Worm (Caenorhabditis elegans) whole organism, L4 larva: Measurements from ENCODE around the gene srx-46.

Experiments used
- D1046.2 ChIP-seq: fragments of 200-800 bp; sonication (Bioruptor generic); IDR thresholded peaks from 2 replicates; pipeline ENCODE4 v1.3.6; 2022; ENCODE audit warnings: missing genetic modification characterization, missing compliant biosample characterization
- F10B5.3 ChIP-seq: sonication (generic microtip); optimal IDR thresholded peaks from 2 replicates; lab custom pipeline; 2016; ENCODE audit warnings: mild to moderate bottlenecking, missing genetic modification characterization, missing compliant biosample characterization
- F26F4.8 ChIP-seq: fragments of 200-800 bp; sonication (Bioruptor generic); conservative IDR thresholded peaks from 2 replicates; pipeline ENCODE4 v1.3.6; 2022; ENCODE audit warnings: missing genetic modification characterization, missing compliant biosample characterization
- F44E2.7 ChIP-seq: fragments of 200-800 bp; sonication (Bioruptor generic); IDR thresholded peaks from 2 replicates; pipeline ENCODE4 v2.1.2; 2022; ENCODE audit warnings: missing genetic modification characterization, missing compliant biosample characterization
- R02D3.7 ChIP-seq: fragments of 150-350 bp; sonication (generic microtip); optimal IDR thresholded peaks from 3 replicates; lab custom pipeline; 2014; ENCODE audit warnings: missing biosample characterization, missing genetic modification characterization
- Y5F2A.4 ChIP-seq: fragments of 200-800 bp; sonication (Bioruptor generic); optimal IDR thresholded peaks from 2 replicates; lab custom pipeline; 2018; ENCODE audit warnings: mild to moderate bottlenecking, missing genetic modification characterization, missing compliant biosample characterization
- ZK337.2 ChIP-seq: fragments of 200-800 bp; sonication (Bioruptor generic); IDR thresholded peaks from 2 replicates; pipeline ENCODE4 v1.3.6; 2022; ENCODE audit warnings: missing genetic modification reagents, missing genetic modification characterization, missing compliant biosample characterization
- ZK546.5 ChIP-seq, 2 experiments: sonication (generic microtip); optimal IDR thresholded peaks; 2 replicates each; lab custom pipeline; 2017; ENCODE audit warnings: missing biosample characterization in 2 of 2, missing genetic modification characterization in 2 of 2
- aha-1 ChIP-seq: fragments of 150-350 bp; peaks from one replicate; lab custom pipeline; 2014; ENCODE audit warnings: missing biosample characterization, missing genetic modification characterization
- ama-1 ChIP-seq: fragments of 150-350 bp; optimal IDR thresholded peaks from 2 replicates; lab custom pipeline; 2014; ENCODE audit warnings: inconsistent platforms, mixed read lengths
- cey-2 ChIP-seq: sonication (generic microtip); optimal IDR thresholded peaks from 3 replicates; lab custom pipeline; 2017; ENCODE audit warnings: missing genetic modification characterization, mild to moderate bottlenecking, missing compliant biosample characterization, antibody characterized with exemption, borderline replicate concordance; ENCODE audit not compliant: insufficient read depth
- daf-12 ChIP-seq: fragments of 150-350 bp; optimal IDR thresholded peaks from 2 replicates; lab custom pipeline; 2014; ENCODE audit warnings: missing biosample characterization, missing genetic modification reagents, missing genetic modification characterization
- daf-19 ChIP-seq: fragments of 200-800 bp; sonication (Bioruptor generic); conservative IDR thresholded peaks from 2 replicates; pipeline ENCODE4 v1.3.6; 2022; ENCODE audit warnings: missing genetic modification characterization, missing compliant biosample characterization
- daf-8 ChIP-seq: fragments of 200-800 bp; sonication (Bioruptor generic); IDR thresholded peaks from 2 replicates; pipeline ENCODE4 v1.3.6; 2022; ENCODE audit warnings: missing genetic modification characterization, missing compliant biosample characterization
- dmd-6 ChIP-seq: fragments of 200-800 bp; sonication (Bioruptor generic); IDR thresholded peaks from 2 replicates; pipeline ENCODE4 v1.3.6; 2022; ENCODE audit warnings: missing genetic modification reagents, missing genetic modification characterization, missing compliant biosample characterization
- dpl-1 ChIP-seq: fragments of 150-350 bp; optimal IDR thresholded peaks from 2 replicates; lab custom pipeline; 2014; ENCODE audit warnings: missing biosample characterization, missing genetic modification reagents, missing genetic modification characterization
- egl-27 ChIP-seq: sonication (generic microtip); optimal IDR thresholded peaks from 3 replicates; lab custom pipeline; 2017; ENCODE audit warnings: missing biosample characterization, missing genetic modification reagents, missing genetic modification characterization
- egl-43 ChIP-seq: fragments of 200-800 bp; sonication (Bioruptor generic); IDR thresholded peaks from 2 replicates; pipeline ENCODE4 v1.3.6; 2022; ENCODE audit warnings: missing genetic modification reagents, missing genetic modification characterization, missing compliant biosample characterization
- hif-1 ChIP-seq, 2 experiments: sonication (generic microtip); optimal IDR thresholded peaks; 2 replicates each; lab custom pipeline; 2016 to 2017; ENCODE audit warnings: missing compliant biosample characterization in 2 of 2, missing genetic modification characterization in 2 of 2, missing genetic modification reagents in 2 of 2, missing genotype in 2 of 2, mild to moderate bottlenecking in 1 of 2
- hmg-1.1 ChIP-seq: fragments of 200-800 bp; sonication (Bioruptor generic); IDR thresholded peaks from 2 replicates; pipeline ENCODE4 v1.3.6; 2022; ENCODE audit warnings: missing genetic modification reagents, missing genetic modification characterization, missing compliant biosample characterization
- jun-1 ChIP-seq: fragments of 150-350 bp; optimal IDR thresholded peaks from 2 replicates; lab custom pipeline; 2014; ENCODE audit warnings: missing biosample characterization, missing genetic modification reagents, missing genetic modification characterization
- lim-7 ChIP-seq: fragments of 200-800 bp; sonication (Bioruptor generic); IDR thresholded peaks from 2 replicates; pipeline ENCODE4 v1.3.6; 2022; ENCODE audit warnings: missing genetic modification characterization, missing compliant biosample characterization
- lin-29 ChIP-seq: fragments of 200-800 bp; sonication (Bioruptor generic); IDR thresholded peaks from 2 replicates; pipeline ENCODE4 v1.3.6; 2022; ENCODE audit warnings: missing genetic modification reagents, missing genetic modification characterization, missing compliant biosample characterization
- lin-38 ChIP-seq: fragments of 200-800 bp; sonication (Bioruptor generic); IDR thresholded peaks from 2 replicates; pipeline ENCODE4 v1.3.6; 2022; ENCODE audit warnings: missing genetic modification reagents, missing genetic modification characterization, missing compliant biosample characterization
- lin-39 ChIP-seq: fragments of 150-350 bp; optimal IDR thresholded peaks from 2 replicates; lab custom pipeline; 2014; ENCODE audit warnings: missing biosample characterization, missing genetic modification reagents, missing genetic modification characterization
- lsy-2 ChIP-seq, 2 experiments: fragments of 150-350 bp in 1 of 2; sonication (generic microtip) in 1 of 2; optimal IDR thresholded peaks; 2 replicates each; lab custom pipeline; 2014 to 2017; ENCODE audit warnings: missing biosample characterization in 2 of 2, missing genetic modification characterization in 2 of 2
- madf-5 ChIP-seq, 2 experiments: fragments of 200-800 bp; sonication (Bioruptor generic); IDR thresholded peaks; 2 replicates each; pipeline ENCODE4 v1.3.6; 2022; ENCODE audit warnings: missing compliant biosample characterization in 2 of 2, missing genetic modification characterization in 2 of 2
- mdt-29 ChIP-seq: fragments of 200-800 bp; sonication (Bioruptor generic); IDR thresholded peaks from 2 replicates; pipeline ENCODE4 v1.3.6; 2022; ENCODE audit warnings: missing genetic modification reagents, missing genetic modification characterization, missing compliant biosample characterization
- mep-1 ChIP-seq: fragments of 150-350 bp; sonication (generic microtip); optimal IDR thresholded peaks from 3 replicates; lab custom pipeline; 2014; ENCODE audit warnings: missing biosample characterization, missing genetic modification characterization
- nhr-102 ChIP-seq: sonication (generic microtip); optimal IDR thresholded peaks from 2 replicates; lab custom pipeline; 2016; ENCODE audit warnings: mild to moderate bottlenecking, missing genetic modification characterization, moderate library complexity, missing compliant biosample characterization
- nhr-11 ChIP-seq: fragments of 150-350 bp; optimal IDR thresholded peaks from 2 replicates; lab custom pipeline; 2014; ENCODE audit warnings: missing biosample characterization, missing genetic modification characterization
- nhr-237 ChIP-seq: sonication (generic microtip); optimal IDR thresholded peaks from 2 replicates; lab custom pipeline; 2017; ENCODE audit warnings: missing biosample characterization, missing genetic modification characterization
- nhr-41 ChIP-seq: fragments of 200-800 bp; sonication (Bioruptor generic); IDR thresholded peaks from 2 replicates; pipeline ENCODE4 v1.3.6; 2022; ENCODE audit warnings: missing genetic modification reagents, missing genetic modification characterization, missing compliant biosample characterization
- nhr-42 ChIP-seq: fragments of 200-800 bp; sonication (Bioruptor generic); IDR thresholded peaks from 2 replicates; pipeline ENCODE4 v1.3.6; 2022; ENCODE audit warnings: missing genetic modification characterization, missing compliant biosample characterization
- pha-4 ChIP-seq, 2 experiments: fragments of 150-350 bp in 1 of 2; fragments of 200-800 bp in 1 of 2; sonication (Bioruptor generic) in 1 of 2; IDR thresholded peaks in 1 of 2; optimal IDR thresholded peaks in 1 of 2; 2 replicates each; pipeline versions ENCODE4 v1.3.6 to Lab custom; 2014 to 2022; ENCODE audit warnings: missing genetic modification characterization in 2 of 2, missing genetic modification reagents in 2 of 2, missing biosample characterization in 1 of 2, missing compliant biosample characterization in 1 of 2
- php-3 ChIP-seq: fragments of 200-800 bp; sonication (Bioruptor generic); IDR thresholded peaks from 2 replicates; pipeline ENCODE4 v1.3.6; 2022; ENCODE audit warnings: missing genetic modification reagents, missing genetic modification characterization, missing compliant biosample characterization
- pqm-1 ChIP-seq: sonication (generic microtip); optimal IDR thresholded peaks from 2 replicates; lab custom pipeline; 2017; ENCODE audit warnings: missing biosample characterization, missing genetic modification characterization
- saeg-2 ChIP-seq: fragments of 200-800 bp; sonication (Bioruptor generic); IDR thresholded peaks from 2 replicates; pipeline ENCODE4 v1.3.6; 2022; ENCODE audit warnings: missing genetic modification reagents, missing genetic modification characterization, missing compliant biosample characterization
- sdz-12 ChIP-seq: fragments of 200-800 bp; sonication (Bioruptor generic); optimal IDR thresholded peaks from 2 replicates; lab custom pipeline; 2018; ENCODE audit warnings: mild to moderate bottlenecking, missing genetic modification characterization, missing compliant biosample characterization
- set-16 ChIP-seq: fragments of 200-800 bp; sonication (Bioruptor generic); IDR thresholded peaks from 2 replicates; pipeline ENCODE4 v1.3.6; 2022; ENCODE audit warnings: missing genetic modification reagents, missing genetic modification characterization, missing compliant biosample characterization
- skn-1 ChIP-seq: fragments of 150-350 bp; optimal IDR thresholded peaks from 2 replicates; lab custom pipeline; 2014; ENCODE audit warnings: missing biosample characterization, missing genetic modification characterization
- snpc-4 ChIP-seq: fragments of 150-350 bp; optimal IDR thresholded peaks from 2 replicates; lab custom pipeline; 2014; ENCODE audit warnings: missing biosample characterization, missing genetic modification characterization
- spr-1 ChIP-seq: sonication (generic microtip); optimal IDR thresholded peaks from 2 replicates; lab custom pipeline; 2016; ENCODE audit warnings: mild to moderate bottlenecking, missing genetic modification characterization, missing compliant biosample characterization
- unc-130 ChIP-seq: sonication (generic microtip); optimal IDR thresholded peaks from 2 replicates; lab custom pipeline; 2016; ENCODE audit warnings: missing genetic modification reagents, missing genetic modification characterization, missing compliant biosample characterization
- vab-7 ChIP-seq: fragments of 200-800 bp; sonication (Bioruptor generic); IDR thresholded peaks from 2 replicates; pipeline ENCODE4 v1.3.6; 2022; ENCODE audit warnings: missing genetic modification reagents, missing genetic modification characterization, missing compliant biosample characterization
- zag-1 ChIP-seq: fragments of 150-350 bp; optimal IDR thresholded peaks from 2 replicates; lab custom pipeline; 2014; ENCODE audit warnings: missing biosample characterization, missing genetic modification characterization
- zfp-3 ChIP-seq: fragments of 200-800 bp; sonication (Bioruptor generic); conservative IDR thresholded peaks from 2 replicates; pipeline ENCODE4 v1.3.6; 2022; ENCODE audit warnings: missing genetic modification reagents, missing genetic modification characterization, missing compliant biosample characterization
- zip-2 ChIP-seq: fragments of 150-350 bp; optimal IDR thresholded peaks from 2 replicates; lab custom pipeline; 2014; ENCODE audit warnings: missing biosample characterization, missing genetic modification characterization

The srx-46 gene

DNA sequence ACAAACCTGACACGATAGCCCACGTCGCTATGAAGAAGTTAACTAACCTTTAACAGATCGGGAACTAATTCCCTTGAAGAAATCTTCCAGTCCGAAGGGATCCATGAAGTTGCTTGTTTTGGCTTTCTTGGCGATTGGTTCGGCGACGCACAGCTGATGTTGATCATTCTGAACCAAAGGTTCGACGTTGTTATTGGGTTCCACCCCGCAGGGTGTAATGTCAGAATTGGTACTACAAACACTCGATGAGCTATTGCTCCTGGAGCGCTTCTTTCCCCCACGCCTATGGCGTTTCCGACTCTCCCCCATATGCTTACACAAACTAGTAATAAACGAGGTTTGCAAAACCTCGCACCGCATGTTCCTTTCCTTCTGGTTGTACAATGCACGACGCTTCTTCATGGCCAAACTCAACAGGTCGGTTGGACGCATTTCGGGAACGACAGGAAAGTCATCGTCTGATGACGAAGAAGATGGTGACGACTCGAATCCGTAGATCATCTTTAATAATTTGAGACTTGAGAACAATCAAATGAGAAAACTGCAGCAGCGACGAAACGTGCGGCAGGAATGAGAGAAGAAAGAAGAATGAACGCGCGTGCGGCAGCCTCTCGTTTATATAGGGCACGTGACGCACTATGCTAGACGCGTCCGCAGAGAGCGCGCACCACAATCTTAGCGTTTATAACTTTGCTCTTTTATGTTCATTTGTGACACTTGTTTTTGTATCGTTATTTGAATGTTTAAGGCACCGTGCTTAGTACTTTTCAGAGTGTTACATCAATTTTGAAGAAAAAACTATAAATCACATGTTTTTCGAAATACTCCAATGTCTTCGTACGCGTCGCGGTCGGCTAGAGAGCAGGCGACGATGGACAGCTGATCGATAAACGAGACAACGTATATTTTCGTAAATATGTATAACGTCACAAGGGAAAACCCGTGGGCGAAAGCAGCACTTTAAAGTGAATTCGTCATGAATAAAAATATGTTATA, 9.1 kb upstream of the srx-46 start, which contains the start of gene tos-1 (continued):
- TF ChIP-seq D1046.2 (GFP tag; lab: Robert Waterston, UW) (peak; percentile 90; the same call in 1 of the 2 replicates), vab-7 (GFP tag; lab: Robert Waterston, UW) (peak; percentile 90), nhr-102 (tag; lab: Kevin White, UChicago) (peak; percentile 97), zip-2 (tag; lab: Kevin White, UChicago) (peak; percentile 28), F44E2.7 (no peak), nhr-237 (tag; lab: Kevin White, UChicago) (peak; percentile 71), dmd-6 (GFP tag; lab: Robert Waterston, UW) (peak; percentile 99), cey-2 (peak; percentile 43), pqm-1 (tag; lab: Kevin White, UChicago) (peak; percentile 19), php-3 (GFP tag; lab: Robert Waterston, UW) (peak; percentile 94), daf-19 (peak; percentile 87), zag-1 (peak; percentile 82), ZK337.2 (GFP tag; lab: Robert Waterston, UW) (no peak), dpl-1 (GFP tag; lab: Kevin White, UChicago) (peak; percentile 84), ama-1 (peak; percentile 100), snpc-4 (tag; lab: Kevin White, UChicago) (peak; percentile 33), lsy-2 (tag; optimal IDR thresholded peaks at IDR 0.05; lab: Kevin White, UChicago) (peak; percentile 91 to 93), nhr-11 (tag; lab: Kevin White, UChicago) (peak; percentile 99), Y5F2A.4 (GFP tag; lab: Kevin White, UChicago) (peak; percentile 45), lin-29 (GFP tag; lab: Robert Waterston, UW) (peak; percentile 91), lin-39 (tag; lab: Kevin White, UChicago) (peak; percentile 46), daf-8 (0 out of 2 replicates have a peak, but pooled peaks have one; percentile 62), F26F4.8 (GFP tag; lab: Robert Waterston, UW) (no peak), unc-130 (GFP tag; lab: Kevin White, UChicago) (peak; percentile 58), madf-5 (GFP tag; IDR thresholded peaks at IDR 0.05; lab: Robert Waterston, UW) (peak; percentile 48 to 90; a peak in 1 of 4 replicates), hmg-1.1 (GFP tag; lab: Robert Waterston, UW) (peak; percentile 98), mep-1 (peak; percentile 98), pha-4 (GFP tag; IDR thresholded peaks at IDR 0.05; lab: Robert Waterston, UW) (peak; percentile 94), pha-4 (tag; optimal IDR thresholded peaks at IDR 0.05; lab: Kevin White, UChicago) (no peak), nhr-42 (GFP tag; lab: Robert Waterston, UW) (peak; percentile 96), F10B5.3 (tag; lab: Kevin White, UChicago) (peak; percentile 53), spr-1 (tag; lab: Kevin White, UChicago) (peak; percentile 90), egl-27 (tag; lab: Kevin White, UChicago) (no peak), R02D3.7 (no peak), hif-1 (tag; optimal IDR thresholded peaks at IDR 0.05; lab: Kevin White, UChicago) (peak; percentile 92 to 96), skn-1 (tag; lab: Kevin White, UChicago) (no peak), lim-7 (GFP tag; lab: Robert Waterston, UW) (peak; percentile 36; the same call in 1 of the 2 replicates), daf-12 (tag; lab: Kevin White, UChicago) (no peak), sdz-12 (GFP tag; lab: Kevin White, UChicago) (peak; percentile 51), lin-38 (GFP tag; lab: Robert Waterston, UW) (peak; percentile 84), mdt-29 (peak; percentile 98), jun-1 (tag; lab: Kevin White, UChicago) (peak; percentile 94), nhr-41 (GFP tag; lab: Robert Waterston, UW) (peak; percentile 79; the same call in 1 of the 2 replicates), ZK546.5 (tag; optimal IDR thresholded peaks at IDR 0.05; lab: Kevin White, UChicago) (peak in 1 of 2 experiments; percentile 56), set-16 (peak; percentile 77; the same call in 1 of the 2 replicates), zfp-3 (GFP tag; lab: Robert Waterston, UW) (peak; percentile 98), saeg-2 (GFP tag; lab: Robert Waterston, UW) (peak; percentile 95), aha-1 (peak; percentile 100), egl-43 (no peak)
